Worm (Caenorhabditis elegans) whole organism, midembryonic: ENCODE measurements around the gene sre-20.

ENCODE experiments used
- T22C8.4 ChIP-seq: fragments of 200-800 bp; sonication (Bioruptor generic); IDR thresholded peaks from 2 replicates; pipeline ENCODE4 v1.3.6; 2022; ENCODE audit warnings: missing genetic modification characterization, missing compliant biosample characterization
- flt-1 ChIP-seq: fragments of 200-800 bp; sonication (Bioruptor generic); IDR thresholded peaks from 2 replicates; pipeline ENCODE4 v1.3.6; 2022; ENCODE audit warnings: missing genetic modification characterization, missing compliant biosample characterization
- klf-2 ChIP-seq: fragments of 200-800 bp; sonication (Bioruptor generic); conservative IDR thresholded peaks from 2 replicates; pipeline ENCODE4 v1.3.6; 2022; ENCODE audit warnings: missing genetic modification reagents, missing genetic modification characterization, missing compliant biosample characterization
- ref-1 ChIP-seq: fragments of 200-800 bp; sonication (Bioruptor generic); conservative IDR thresholded peaks from 2 replicates; pipeline ENCODE4 v1.3.6; 2022; ENCODE audit warnings: missing genetic modification reagents, missing genetic modification characterization, missing compliant biosample characterization
- ztf-29 ChIP-seq: fragments of 200-800 bp; sonication (Bioruptor generic); IDR thresholded peaks from 2 replicates; pipeline ENCODE4 v1.3.6; 2022; ENCODE audit warnings: missing genetic modification reagents, missing genetic modification characterization, missing compliant biosample characterization

DNA sequence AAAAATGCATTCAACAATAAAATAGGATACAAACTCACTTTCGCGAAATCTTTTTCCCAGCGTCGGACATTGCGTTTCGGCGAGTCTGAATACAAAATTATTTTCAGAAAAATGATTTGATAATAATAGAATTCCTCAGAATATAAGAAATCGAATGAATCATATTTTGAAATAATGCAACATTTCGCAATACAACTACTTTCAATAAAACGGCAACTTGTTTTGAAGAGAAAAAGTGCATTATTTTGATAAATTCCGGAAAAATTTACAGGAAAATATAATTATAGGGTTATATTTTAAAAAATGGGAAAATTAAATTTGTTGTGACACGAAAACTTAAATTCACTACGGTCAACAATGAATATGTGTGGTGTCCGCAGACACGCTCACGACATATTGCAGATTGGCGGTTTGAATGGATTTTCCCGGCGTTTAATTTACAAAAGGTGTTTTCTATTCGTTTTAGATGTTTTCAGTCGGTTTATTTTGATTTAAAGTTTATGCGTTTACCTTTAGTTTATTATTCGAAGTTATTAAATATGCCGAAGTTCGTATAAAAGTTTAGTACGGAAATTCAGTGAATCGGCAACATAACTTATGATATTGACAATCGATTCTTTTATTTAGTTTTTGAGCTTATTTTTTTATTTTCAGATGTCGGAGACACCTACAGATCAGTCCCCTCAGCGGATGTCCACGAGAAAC is 21.3 kb downstream of the sre-20 start, which contains the start of the genes abcf-1 and scc-3:
- TF ChIP-seq flt-1 (GFP tag; lab: Robert Waterston, UW) (no peak), ref-1 (no peak), T22C8.4 (no peak), ztf-29 (GFP tag; lab: Robert Waterston, UW) (no peak), klf-2 (GFP tag; lab: Robert Waterston, UW) (no peak)
